Worm (Caenorhabditis elegans): ENCODE data around the gene C14C11.7.

- TF ChIP-seq dmd-8 (GFP tag; IDR thresholded peaks at IDR 0.05) (no peak), ceh-82 (tag; optimal IDR thresholded peaks at IDR 0.05) (no peak), aly-2 (tag; optimal IDR thresholded peaks at IDR 0.05) (no peak), pha-4 (GFP tag; IDR thresholded peaks at IDR 0.05) (no peak), pha-4 (tag; optimal IDR thresholded peaks at IDR 0.05) (no peak), saeg-2 (GFP tag; IDR thresholded peaks at IDR 0.05) (no peak), unc-62 (GFP tag; optimal IDR thresholded peaks at IDR 0.05 in 1 of 2) (peak in 1 of 2 experiments; percentile 55), unc-62 (tag; optimal IDR thresholded peaks at IDR 0.05) (no peak), mdl-1 (tag; optimal IDR thresholded peaks at IDR 0.05) (no peak), ceh-20 (GFP tag; IDR thresholded peaks at IDR 0.05) (no peak), fos-1 (tag; optimal IDR thresholded peaks at IDR 0.05) (no peak)
Observed at ce11 chrV:5668968-5669367, 3.1 kb upstream of the C14C11.7 start.
